Worm (Caenorhabditis elegans): ENCODE data around the gene C52B9.4.

DNA sequence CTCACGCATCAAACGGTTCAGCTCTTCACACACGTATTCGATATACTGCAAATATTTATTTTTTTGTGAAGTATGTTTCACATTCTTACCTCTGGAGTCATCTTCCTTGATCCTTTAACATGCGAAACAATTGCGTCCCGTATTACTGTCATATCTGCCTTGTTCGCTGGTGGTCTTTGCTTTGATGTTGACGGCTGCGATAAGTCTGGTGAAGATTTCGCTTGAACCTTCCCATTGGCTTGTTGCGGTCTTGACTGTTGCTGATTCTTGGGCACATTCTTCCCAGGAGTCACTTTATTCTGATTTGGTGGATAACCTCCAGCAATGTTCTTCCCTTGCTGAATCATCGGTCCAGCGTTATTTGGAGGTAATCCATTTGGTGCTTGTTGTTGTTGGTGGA is 42.7 kb downstream of the C52B9.4 start:
- TF ChIP-seq flt-1 (GFP tag; IDR thresholded peaks at IDR 0.05) (no peak), med-1 (GFP tag; optimal IDR thresholded peaks at IDR 0.05; ENCODE audit: insufficient read depth) (no peak), ztf-29 (GFP tag; IDR thresholded peaks at IDR 0.05) (no peak), tab-1 (GFP tag; IDR thresholded peaks at IDR 0.05) (no peak), ztf-23 (GFP tag; IDR thresholded peaks at IDR 0.05) (no peak), klf-2 (GFP tag; conservative IDR thresholded peaks at IDR 0.05) (no peak), cog-1 (tag; optimal IDR thresholded peaks at IDR 0.05) (no peak), ref-1 (GFP tag; conservative IDR thresholded peaks at IDR 0.05) (no peak)
